Fruit fly (Drosophila melanogaster) whole organism, embryonic: Measurements from ENCODE around the gene CG31793.

Experiments used
- BEAF-32 ChIP-seq: fragments of 200-800 bp; sonication (Bioruptor generic); optimal IDR thresholded peaks from 3 replicates; lab custom pipeline; 2017; ENCODE audit warnings: missing biosample characterization, missing genetic modification characterization, mild to moderate bottlenecking, moderate library complexity, missing genetic modification reagents
- BtbVII ChIP-seq: fragments of 200-800 bp; sonication (Bioruptor generic); optimal IDR thresholded peaks from 3 replicates; lab custom pipeline; 2017; ENCODE audit warnings: missing biosample characterization, mild to moderate bottlenecking, missing genetic modification characterization
- CG10274 ChIP-seq: fragments of 200-800 bp; sonication (Bioruptor generic); optimal IDR thresholded peaks from 3 replicates; lab custom pipeline; 2017; ENCODE audit warnings: missing biosample characterization, mild to moderate bottlenecking, missing genetic modification characterization
- CG10366 ChIP-seq: fragments of 200-800 bp; sonication (Bioruptor generic); IDR thresholded peaks from 2 replicates; pipeline ENCODE4 v1.3.6; 2022; ENCODE audit warnings: missing biosample characterization, missing genetic modification characterization
- CG11696 ChIP-seq: fragments of 200-800 bp; sonication (Bioruptor generic); IDR thresholded peaks from 2 replicates; pipeline ENCODE4 v1.3.6; 2022; ENCODE audit warnings: missing biosample characterization, missing genetic modification characterization
- CG13296 ChIP-seq: fragments of 200-800 bp; sonication (Bioruptor generic); optimal IDR thresholded peaks from 3 replicates; lab custom pipeline; 2018; ENCODE audit warnings: missing biosample characterization, mild to moderate bottlenecking, missing genetic modification characterization
- CG14050 ChIP-seq: fragments of 200-800 bp; sonication (Bioruptor generic); IDR thresholded peaks from 3 replicates; pipeline ENCODE4 v1.3.6; 2022; ENCODE audit warnings: missing biosample characterization, missing genetic modification characterization
- CG14710 ChIP-seq: fragments of 200-800 bp; sonication (Bioruptor generic); optimal IDR thresholded peaks from 3 replicates; lab custom pipeline; 2019; ENCODE audit warnings: missing biosample characterization, mild to moderate bottlenecking, missing genetic modification characterization, moderate library complexity
- CG14860 ChIP-seq: fragments of 200-800 bp; sonication (Bioruptor generic); IDR thresholded peaks from 3 replicates; pipeline ENCODE4 v1.3.6; 2022; ENCODE audit warnings: missing biosample characterization, missing genetic modification characterization; ENCODE audit not compliant: partially characterized antibody
- CG15269 ChIP-seq: fragments of 200-800 bp; sonication (Bioruptor generic); optimal IDR thresholded peaks from 2 replicates; lab custom pipeline; 2018; ENCODE audit warnings: missing biosample characterization, mild to moderate bottlenecking, missing genetic modification characterization, moderate library complexity
- CG16863 ChIP-seq: fragments of 200-800 bp; sonication (Bioruptor generic); optimal IDR thresholded peaks from 3 replicates; lab custom pipeline; 2016; ENCODE audit warnings: missing biosample characterization, missing genetic modification characterization
- CG17568 ChIP-seq: fragments of 200-800 bp; sonication (Bioruptor generic); optimal IDR thresholded peaks from 2 replicates; lab custom pipeline; 2018; ENCODE audit warnings: missing biosample characterization, mild to moderate bottlenecking, missing genetic modification characterization, moderate library complexity
- CG31365 ChIP-seq: fragments of 200-800 bp; sonication (Bioruptor generic); optimal IDR thresholded peaks from 2 replicates; lab custom pipeline; 2018; ENCODE audit warnings: missing biosample characterization, mild to moderate bottlenecking, missing genetic modification characterization
- CG3163 ChIP-seq: fragments of 200-800 bp; sonication (Bioruptor generic); optimal IDR thresholded peaks from 3 replicates; lab custom pipeline; 2016; ENCODE audit warnings: missing biosample characterization, missing genetic modification characterization
- CG34376 ChIP-seq: fragments of 200-800 bp; sonication (Bioruptor generic); optimal IDR thresholded peaks from 2 replicates; lab custom pipeline; 2018; ENCODE audit warnings: missing biosample characterization, mild to moderate bottlenecking, missing genetic modification characterization
- CG43689 ChIP-seq: fragments of 200-800 bp; sonication (Bioruptor generic); IDR thresholded peaks from 2 replicates; pipeline ENCODE4 v1.3.6; 2022; ENCODE audit warnings: missing biosample characterization, missing genetic modification characterization
- CG7963 ChIP-seq: fragments of 200-800 bp; sonication (Bioruptor generic); IDR thresholded peaks from 3 replicates; pipeline ENCODE4 v1.3.6; 2022; ENCODE audit warnings: missing biosample characterization, missing genetic modification characterization; ENCODE audit not compliant: partially characterized antibody
- D19A ChIP-seq: fragments of 200-800 bp; optimal IDR thresholded peaks from 3 replicates; lab custom pipeline; 2019; ENCODE audit warnings: missing biosample characterization, mild to moderate bottlenecking, missing genetic modification characterization, moderate library complexity
- Dek ChIP-seq: fragments of 200-800 bp; sonication (Bioruptor generic); optimal IDR thresholded peaks from 3 replicates; lab custom pipeline; 2019; ENCODE audit warnings: missing biosample characterization, mild to moderate bottlenecking, missing genetic modification characterization, moderate library complexity
- Dip2 ChIP-seq: fragments of 200-800 bp; sonication (Bioruptor generic); IDR thresholded peaks from 2 replicates; pipeline ENCODE4 v1.3.6; 2022; ENCODE audit warnings: missing biosample characterization, missing genetic modification characterization
- Doc3 ChIP-seq: fragments of 200-800 bp; sonication (Bioruptor generic); IDR thresholded peaks from 3 replicates; pipeline ENCODE4 v1.3.6; 2022; ENCODE audit warnings: missing biosample characterization, missing genetic modification characterization; ENCODE audit not compliant: partially characterized antibody
- Drgx ChIP-seq: fragments of 200-800 bp; sonication (Bioruptor generic); IDR thresholded peaks from 2 replicates; pipeline ENCODE4 v1.3.6; 2022; ENCODE audit warnings: missing biosample characterization, missing genetic modification characterization
- E2f2 ChIP-seq: fragments of 200-800 bp; sonication (Bioruptor generic); IDR thresholded peaks from 2 replicates; pipeline ENCODE4 v1.3.6; 2022; ENCODE audit warnings: missing biosample characterization, missing genetic modification characterization
- Fer2 ChIP-seq: fragments of 200-800 bp; sonication (Bioruptor generic); optimal IDR thresholded peaks from 2 replicates; lab custom pipeline; 2018; ENCODE audit warnings: missing biosample characterization, mild to moderate bottlenecking, missing genetic modification characterization, moderate library complexity
- Fer3 ChIP-seq: fragments of 200-800 bp; sonication (Bioruptor generic); optimal IDR thresholded peaks from 2 replicates; lab custom pipeline; 2018; ENCODE audit warnings: missing biosample characterization, mild to moderate bottlenecking, missing genetic modification characterization, moderate library complexity
- HLH4C ChIP-seq: fragments of 200-800 bp; sonication (Bioruptor generic); IDR thresholded peaks from 3 replicates; pipeline ENCODE4 v1.3.6; 2022; ENCODE audit warnings: missing biosample characterization, missing genetic modification characterization; ENCODE audit not compliant: partially characterized antibody
- HLH54F ChIP-seq: fragments of 200-800 bp; sonication (Bioruptor generic); optimal IDR thresholded peaks from 3 replicates; lab custom pipeline; 2016; ENCODE audit warnings: missing biosample characterization, missing genetic modification characterization
- HLHmδ ChIP-seq: fragments of 200-800 bp; sonication (Bioruptor generic); optimal IDR thresholded peaks from 2 replicates; lab custom pipeline; 2018; ENCODE audit warnings: missing biosample characterization, mild to moderate bottlenecking, missing genetic modification characterization, moderate library complexity
- Hand ChIP-seq: fragments of 200-800 bp; sonication (Bioruptor generic); optimal IDR thresholded peaks from 2 replicates; lab custom pipeline; 2017; ENCODE audit warnings: mild to moderate bottlenecking, missing biosample characterization, missing genetic modification reagents, missing genetic modification characterization
- Med ChIP-seq: fragments of 200-800 bp; sonication (Bioruptor generic); peaks from one replicate; lab custom pipeline; 2016; ENCODE audit warnings: missing biosample characterization, missing genetic modification characterization, mild to moderate bottlenecking, inconsistent platforms, moderate library complexity
- Pdp1 ChIP-seq, 2 experiments: fragments of 200-800 bp; sonication (Bioruptor generic); optimal IDR thresholded peaks; 3 replicates each; lab custom pipeline; 2016; ENCODE audit warnings: missing biosample characterization in 2 of 2, missing genetic modification characterization in 2 of 2, mild to moderate bottlenecking in 1 of 2, moderate library complexity in 1 of 2
- Poxn ChIP-seq: fragments of 200-800 bp; sonication (Bioruptor generic); IDR thresholded peaks from 2 replicates; pipeline ENCODE4 v1.3.6; 2022; ENCODE audit warnings: missing biosample characterization, missing genetic modification characterization
- Six4 ChIP-seq: fragments of 200-800 bp; sonication (Bioruptor generic); optimal IDR thresholded peaks from 2 replicates; lab custom pipeline; 2016; ENCODE audit warnings: missing biosample characterization, missing genetic modification characterization
- Ssrp ChIP-seq: fragments of 200-800 bp; sonication (Bioruptor generic); optimal IDR thresholded peaks from 2 replicates; lab custom pipeline; 2018; ENCODE audit warnings: missing biosample characterization, mild to moderate bottlenecking, missing genetic modification characterization, moderate library complexity
- Xrp1 ChIP-seq: fragments of 200-800 bp; sonication (Bioruptor generic); IDR thresholded peaks from 2 replicates; pipeline ENCODE4 v1.3.6; 2022; ENCODE audit warnings: missing biosample characterization, missing genetic modification characterization
- bowl ChIP-seq: fragments of 200-800 bp; sonication (Bioruptor generic); IDR thresholded peaks from 2 replicates; pipeline ENCODE4 v1.3.6; 2022; ENCODE audit warnings: missing biosample characterization, missing genetic modification characterization
- crp ChIP-seq, 2 experiments: fragments of 200-800 bp; sonication (Bioruptor generic); optimal IDR thresholded peaks; 2 replicates in 1 of 2; 3 replicates in 1 of 2; lab custom pipeline; 2017; ENCODE audit warnings: missing biosample characterization in 2 of 2, missing genetic modification characterization in 2 of 2, mild to moderate bottlenecking in 1 of 2, moderate library complexity in 1 of 2
- dimm ChIP-seq: fragments of 200-800 bp; sonication (Bioruptor generic); IDR thresholded peaks from 2 replicates; pipeline ENCODE4 v1.3.6; 2022; ENCODE audit warnings: missing biosample characterization, missing genetic modification characterization
- dpn ChIP-seq, 2 experiments: fragments of 200-800 bp; sonication (Bioruptor generic); optimal IDR thresholded peaks; 3 replicates each; lab custom pipeline; 2016; ENCODE audit warnings: missing biosample characterization in 2 of 2, missing genetic modification characterization in 2 of 2
- fu2 ChIP-seq: fragments of 200-800 bp; sonication (Bioruptor generic); optimal IDR thresholded peaks from 2 replicates; lab custom pipeline; 2016; ENCODE audit warnings: missing biosample characterization, missing genetic modification characterization
- jing ChIP-seq: fragments of 200-800 bp; sonication (Bioruptor generic); optimal IDR thresholded peaks from 2 replicates; lab custom pipeline; 2018; ENCODE audit warnings: missing biosample characterization, mild to moderate bottlenecking, missing genetic modification characterization
- klu ChIP-seq: fragments of 200-800 bp; sonication (Bioruptor generic); IDR thresholded peaks from 2 replicates; pipeline ENCODE4 v1.3.6; 2022; ENCODE audit warnings: missing biosample characterization, missing genetic modification characterization
- lab ChIP-seq: fragments of 200-800 bp; sonication (Bioruptor generic); optimal IDR thresholded peaks from 3 replicates; lab custom pipeline; 2017; ENCODE audit warnings: missing biosample characterization, missing genetic modification characterization, mild to moderate bottlenecking, moderate library complexity, missing genetic modification reagents
- otp ChIP-seq: fragments of 200-800 bp; sonication (Bioruptor generic); IDR thresholded peaks from 3 replicates; pipeline ENCODE4, ENCODE4 v1.3.6; 2022; ENCODE audit warnings: missing biosample characterization, missing genetic modification characterization
- pan ChIP-seq, 4 experiments: fragments of >200 bp in 3 of 4; fragments of 200-800 bp in 1 of 4; sonication (Bioruptor generic) in 1 of 4; optimal IDR thresholded peaks in 3 of 4; IDR thresholded peaks in 1 of 4; 2 replicates each; pipeline versions ENCODE4 v1.3.6 to Lab custom; 2017 to 2022; ENCODE audit warnings: missing biosample characterization in 2 of 4, missing genetic modification characterization in 2 of 4, mixed read lengths in 1 of 4
- pb ChIP-seq: fragments of 200-800 bp; sonication (Bioruptor generic); optimal IDR thresholded peaks from 3 replicates; lab custom pipeline; 2016; ENCODE audit warnings: missing biosample characterization, missing genetic modification characterization
- ranshi ChIP-seq: fragments of 200-800 bp; sonication (Bioruptor generic); IDR thresholded peaks from 2 replicates; pipeline ENCODE4 v1.3.6; 2022; ENCODE audit warnings: missing biosample characterization, missing genetic modification characterization
- ssp ChIP-seq: fragments of 200-800 bp; sonication (Bioruptor generic); IDR thresholded peaks from 2 replicates; pipeline ENCODE4 v1.3.6; 2022; ENCODE audit warnings: missing biosample characterization, missing genetic modification characterization
- trem ChIP-seq: fragments of 200-800 bp; optimal IDR thresholded peaks from 3 replicates; lab custom pipeline; 2019; ENCODE audit warnings: missing biosample characterization, mild to moderate bottlenecking, missing genetic modification characterization, moderate library complexity

CG31793 gene

DNA sequence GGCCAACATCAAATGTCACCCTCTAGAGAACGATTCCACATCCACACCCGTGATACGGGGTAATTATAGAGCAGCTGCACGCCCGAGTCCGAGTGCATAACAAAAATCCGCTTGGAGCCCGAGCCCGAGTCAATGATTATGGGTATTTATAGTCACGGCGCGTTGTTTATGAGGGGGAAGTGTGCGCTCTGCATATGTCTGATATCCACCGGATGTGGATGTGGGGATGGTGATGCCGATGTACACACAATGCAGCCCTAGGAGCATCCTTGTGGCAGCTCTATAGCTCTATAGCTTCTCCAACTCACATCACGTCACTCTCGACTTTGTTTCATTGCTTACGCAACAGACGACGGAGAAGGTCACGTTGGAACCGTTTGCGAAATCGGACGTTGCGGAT is 34.3 kb downstream of the CG31793 start:
- TF ChIP-seq CG14860 (0 out of 3 replicates have a peak, but pooled peaks have one; percentile 29), Med (peak; percentile 59), CG7963 (GFP tag; lab: Robert Waterston, UW) (no peak), ssp (GFP tag; lab: Robert Waterston, UW) (peak; percentile 13; the same call in 1 of the 2 replicates), Fer3 (tag; lab: Kevin White, UChicago) (no peak), HLHmδ (peak; percentile 67), Drgx (GFP tag; lab: Robert Waterston, UW) (0 out of 2 replicates have a peak, but pooled peaks have one; percentile 9), Pdp1 (GFP tag; optimal IDR thresholded peaks at IDR 0.05; lab: Kevin White, UChicago) (peak in 1 of 2 experiments; percentile 59), CG10274 (GFP tag; lab: Kevin White, UChicago) (no peak), CG14050 (GFP tag; lab: Robert Waterston, UW) (no peak), E2f2 (0 out of 2 replicates have a peak, but pooled peaks have one; percentile 7), lab (GFP tag; lab: Kevin White, UChicago) (no peak), pan (optimal IDR thresholded peaks at IDR 0.05; lab: Kevin White, UChicago) (no peak), pan (GFP tag; optimal IDR thresholded peaks at IDR 0.05 in 1 of 2, IDR thresholded peaks at IDR 0.05 in 1 of 2) (no peak)

- no peak for TF ChIP-seq HLH54F (GFP tag; lab: Kevin White, UChicago)
- no peak for TF ChIP-seq Xrp1 (GFP tag; lab: Robert Waterston, UW)
- TF ChIP-seq Pdp1 (GFP tag; optimal IDR thresholded peaks at IDR 0.05; lab: Kevin White, UChicago) = no peak
- TF ChIP-seq D19A (tag; lab: Kevin White, UChicago) = no peak
- TF ChIP-seq BtbVII (GFP tag; lab: Kevin White, UChicago) = no peak
- TF ChIP-seq HLH4C = peak; percentile 77
- TF ChIP-seq CG10366 (GFP tag; lab: Robert Waterston, UW) = no peak
- TF ChIP-seq bowl (GFP tag; lab: Robert Waterston, UW) = no peak
- no peak for TF ChIP-seq Ssrp (tag; lab: Kevin White, UChicago)
- TF ChIP-seq BEAF-32 (GFP tag; lab: Kevin White, UChicago) = peak; percentile 73
- TF ChIP-seq crp (GFP tag; optimal IDR thresholded peaks at IDR 0.05; lab: Kevin White, UChicago) = no peak
- TF ChIP-seq CG3163 = no peak
- TF ChIP-seq pb = no peak
- no peak for TF ChIP-seq klu (GFP tag; lab: Robert Waterston, UW)
- TF ChIP-seq Fer2 (tag; lab: Kevin White, UChicago) = no peak
- TF ChIP-seq Doc3 (GFP tag; lab: Robert Waterston, UW) = peak; percentile 78
- no peak for TF ChIP-seq CG43689
- no peak for TF ChIP-seq CG13296 (GFP tag; lab: Kevin White, UChicago)
- TF ChIP-seq CG16863 (GFP tag; lab: Kevin White, UChicago) = no peak
- TF ChIP-seq CG14710 = peak; percentile 22
- no peak for TF ChIP-seq Poxn
- TF ChIP-seq fu2 = no peak
- no peak for TF ChIP-seq ranshi
- no peak for TF ChIP-seq CG34376 (GFP tag; lab: Kevin White, UChicago)
- no peak for TF ChIP-seq dimm (GFP tag; lab: Robert Waterston, UW)
- TF ChIP-seq CG31365 (tag; lab: Kevin White, UChicago) = no peak
- no peak for TF ChIP-seq jing (GFP tag; lab: Kevin White, UChicago)
- TF ChIP-seq CG11696 (GFP tag; lab: Robert Waterston, UW) = no peak
- TF ChIP-seq otp (GFP tag; lab: Robert Waterston, UW) = no peak
- TF ChIP-seq dpn (GFP tag; optimal IDR thresholded peaks at IDR 0.05; lab: Kevin White, UChicago) = no peak
- peak; percentile 16 for TF ChIP-seq trem (tag; lab: Kevin White, UChicago)
- no peak for TF ChIP-seq Hand (GFP tag; lab: Kevin White, UChicago)
- no peak for TF ChIP-seq Dek (tag; lab: Kevin White, UChicago)
- TF ChIP-seq CG15269 (tag; lab: Kevin White, UChicago) = no peak
- no peak for TF ChIP-seq Six4 (GFP tag; lab: Kevin White, UChicago)
- TF ChIP-seq Dip2 (GFP tag; lab: Robert Waterston, UW) = no peak
- TF ChIP-seq CG17568 (GFP tag; lab: Kevin White, UChicago) = no peak
Measured at dm6 chr2L:19041590-19041989, 38.4 kb downstream of the CG31793 start, which contains the start of gene Catsup. Gene Catsup, plus strand, starts transcription at chr2L:19041862.
